Worm (Caenorhabditis elegans) whole organism, L3 larva: ENCODE results near the gene Y22D7AR.7.

Experiments used
- aly-2 ChIP-seq: fragments of 150-350 bp; optimal IDR thresholded peaks from 2 replicates; lab custom pipeline; 2014; ENCODE audit warnings: missing biosample characterization, missing genetic modification characterization
- nhr-11 ChIP-seq: fragments of 150-350 bp; optimal IDR thresholded peaks from 2 replicates; lab custom pipeline; 2014; ENCODE audit warnings: missing biosample characterization, missing genetic modification characterization

DNA sequence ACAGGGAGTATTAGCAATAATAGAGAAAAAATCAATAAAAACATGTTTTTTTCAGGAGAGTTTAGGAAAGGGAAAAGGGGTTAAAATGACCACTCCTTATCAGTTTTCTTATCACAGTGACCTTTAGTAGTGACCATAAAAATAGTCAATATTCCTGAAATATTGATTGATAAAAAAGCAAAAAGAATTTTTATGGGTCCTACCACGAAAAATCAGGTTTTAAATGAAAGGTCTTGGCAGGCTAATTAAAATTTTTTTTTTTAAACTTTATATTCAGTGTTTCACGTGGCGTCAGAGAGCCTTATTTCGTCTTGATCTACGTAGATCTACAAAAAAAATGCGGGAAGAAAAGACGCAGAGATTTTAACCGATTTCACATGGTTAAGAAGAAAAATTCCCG is 30.5 kb downstream of the Y22D7AR.7 start, which contains the start of gene cht-4:
- TF ChIP-seq aly-2 (tag; lab: Kevin White, UChicago) = no peak
- TF ChIP-seq nhr-11 (tag; lab: Kevin White, UChicago) = no peak
